Worm (Caenorhabditis elegans): Measurements from ENCODE around the gene try-5.

ce11 chrV:9370986-9371385, 24.1 kb downstream of the try-5 start, which contains the start of gene E02C12.6:
- no peak for TF ChIP-seq snpc-4 (tag; optimal IDR thresholded peaks at IDR 0.05)
- TF ChIP-seq sptf-1 (tag; optimal IDR thresholded peaks at IDR 0.05): no peak
- TF ChIP-seq ama-1 (optimal IDR thresholded peaks at IDR 0.05): no peak
- TF ChIP-seq ces-1 (GFP tag; optimal IDR thresholded peaks at IDR 0.05): no peak
- TF ChIP-seq skn-1 (tag; optimal IDR thresholded peaks at IDR 0.05): no peak
- no peak for TF ChIP-seq egl-13 (tag; optimal IDR thresholded peaks at IDR 0.05)
- no peak for TF ChIP-seq nhr-76 (tag; optimal IDR thresholded peaks at IDR 0.05)
- TF ChIP-seq hlh-17 (GFP tag; optimal IDR thresholded peaks at IDR 0.05; ENCODE audit: borderline replicate concordance): no peak
- TF ChIP-seq fkh-10 (GFP tag; optimal IDR thresholded peaks at IDR 0.05): no peak

All from whole organism, L1 larva.